Worm (Caenorhabditis elegans) whole organism, L4 larva: ENCODE results near the gene D1014.7.

Source experiments
- ceh-82 ChIP-seq: sonication (generic microtip); optimal IDR thresholded peaks from 2 replicates; lab custom pipeline; 2017; ENCODE audit warnings: missing biosample characterization, missing genetic modification characterization
- daf-12 ChIP-seq: fragments of 150-350 bp; optimal IDR thresholded peaks from 2 replicates; lab custom pipeline; 2014; ENCODE audit warnings: missing biosample characterization, missing genetic modification reagents, missing genetic modification characterization
- dmd-6 ChIP-seq: fragments of 200-800 bp; sonication (Bioruptor generic); IDR thresholded peaks from 2 replicates; pipeline ENCODE4 v1.3.6; 2022; ENCODE audit warnings: missing genetic modification reagents, missing genetic modification characterization, missing compliant biosample characterization
- lin-15B ChIP-seq: fragments of 150-350 bp; sonication (generic microtip); optimal IDR thresholded peaks from 3 replicates; lab custom pipeline; 2014; ENCODE audit warnings: missing biosample characterization, missing genetic modification characterization
- lir-3 ChIP-seq: sonication (generic microtip); optimal IDR thresholded peaks from 2 replicates; lab custom pipeline; 2016; ENCODE audit warnings: mild to moderate bottlenecking, missing genetic modification characterization, missing compliant biosample characterization
- madf-9 ChIP-seq: fragments of 200-800 bp; sonication (Bioruptor generic); conservative IDR thresholded peaks from 2 replicates; pipeline ENCODE4 v1.3.6; 2022; ENCODE audit warnings: missing genetic modification reagents, missing genetic modification characterization, missing compliant biosample characterization
- mep-1 ChIP-seq: fragments of 150-350 bp; sonication (generic microtip); optimal IDR thresholded peaks from 3 replicates; lab custom pipeline; 2014; ENCODE audit warnings: missing biosample characterization, missing genetic modification characterization
- nhr-11 ChIP-seq: fragments of 150-350 bp; optimal IDR thresholded peaks from 2 replicates; lab custom pipeline; 2014; ENCODE audit warnings: missing biosample characterization, missing genetic modification characterization
- nhr-237 ChIP-seq: sonication (generic microtip); optimal IDR thresholded peaks from 2 replicates; lab custom pipeline; 2017; ENCODE audit warnings: missing biosample characterization, missing genetic modification characterization
- snpc-4 ChIP-seq: fragments of 150-350 bp; optimal IDR thresholded peaks from 2 replicates; lab custom pipeline; 2014; ENCODE audit warnings: missing biosample characterization, missing genetic modification characterization
- spr-3 ChIP-seq: fragments of 200-800 bp; sonication (Bioruptor generic); optimal IDR thresholded peaks from 2 replicates; lab custom pipeline; 2018; ENCODE audit warnings: mild to moderate bottlenecking, missing genetic modification characterization, missing compliant biosample characterization
- unc-39 ChIP-seq: sonication (generic microtip); optimal IDR thresholded peaks from 2 replicates; lab custom pipeline; 2017; ENCODE audit warnings: missing biosample characterization, missing genetic modification characterization
- ztf-11 ChIP-seq: fragments of 150-350 bp; optimal IDR thresholded peaks from 2 replicates; lab custom pipeline; 2014; ENCODE audit warnings: missing biosample characterization, missing genetic modification characterization

ce11 chrV:8108670-8109069 lies 9.4 kb upstream of the D1014.7 start, which contains the start of gene myo-5:
- no peak for TF ChIP-seq nhr-11
- TF ChIP-seq spr-3 = no peak
- TF ChIP-seq unc-39 (tag; lab: Kevin White, UChicago) = no peak
- no peak for TF ChIP-seq dmd-6 (GFP tag; lab: Robert Waterston, UW)
- TF ChIP-seq lin-15B (tag; lab: Kevin White, UChicago) = no peak
- no peak for TF ChIP-seq snpc-4
- no peak for TF ChIP-seq lir-3
- no peak for TF ChIP-seq nhr-237 (tag; lab: Kevin White, UChicago)
- no peak for TF ChIP-seq ztf-11
- TF ChIP-seq ceh-82 (tag; lab: Kevin White, UChicago) = no peak
- no peak for TF ChIP-seq madf-9
- TF ChIP-seq daf-12 = no peak
- no peak for TF ChIP-seq mep-1 (tag; lab: Kevin White, UChicago)
